Fruit fly (Drosophila melanogaster): ENCODE measurements around the gene CG11504.

The CG11504 gene

dm6 chr3R:30046029-30047001 lies 48.6 kb downstream of the CG11504 start, which contains the start of the genes RpL32 and CG7943 (continued):
- peak; percentile 95 for TF ChIP-seq stc (GFP tag; IDR thresholded peaks at IDR 0.05)
- peak; percentile 78 for TF ChIP-seq Ravus (GFP tag; IDR thresholded peaks at IDR 0.05)
- no peak for TF ChIP-seq sc (optimal IDR thresholded peaks at IDR 0.05)
- TF ChIP-seq sc (GFP tag; optimal IDR thresholded peaks at IDR 0.05) = peak; percentile 75
- TF ChIP-seq Elba2 (GFP tag; optimal IDR thresholded peaks at IDR 0.05) = peak; percentile 34
- peak; percentile 73 for TF ChIP-seq CG16815 (GFP tag; optimal IDR thresholded peaks at IDR 0.05)
- no peak for TF ChIP-seq cg (GFP tag; optimal IDR thresholded peaks at IDR 0.05)
- peak; percentile 94 for TF ChIP-seq C15 (GFP tag; IDR thresholded peaks at IDR 0.05)
- TF ChIP-seq CG17612 (GFP tag; IDR thresholded peaks at IDR 0.05) = peak; percentile 82
- peak; percentile 78 for TF ChIP-seq Adf1 (GFP tag; IDR thresholded peaks at IDR 0.05)
- TF ChIP-seq CG1832 (GFP tag; optimal IDR thresholded peaks at IDR 0.05) = no peak
- peak; percentile 89 for TF ChIP-seq Hey (tag; optimal IDR thresholded peaks at IDR 0.05)
- TF ChIP-seq schlank (tag; optimal IDR thresholded peaks at IDR 0.05) = peak; percentile 93
- peak; percentile 100 for TF ChIP-seq zen2 (GFP tag; IDR thresholded peaks at IDR 0.05; ENCODE audit: partially characterized antibody)
- peak; percentile 89 for TF ChIP-seq sr (GFP tag; IDR thresholded peaks at IDR 0.05)
- peak; percentile 83 for TF ChIP-seq ATbp (GFP tag; optimal IDR thresholded peaks at IDR 0.05)
- TF ChIP-seq Hmr (GFP tag; optimal IDR thresholded peaks at IDR 0.05) = peak; percentile 96
- TF ChIP-seq ham (GFP tag; IDR thresholded peaks at IDR 0.05) = peak; percentile 89
- peak; percentile 100 for TF ChIP-seq Dll (GFP tag; IDR thresholded peaks at IDR 0.05; ENCODE audit: partially characterized antibody)
- TF ChIP-seq CG4730 (GFP tag; IDR thresholded peaks at IDR 0.05) = peak; percentile 86
- TF ChIP-seq usp (GFP tag; optimal IDR thresholded peaks at IDR 0.05) = no peak
- TF ChIP-seq Drgx (GFP tag; IDR thresholded peaks at IDR 0.05) = peak; percentile 87
- peak; percentile 89 for TF ChIP-seq Hr3 (GFP tag; optimal IDR thresholded peaks at IDR 0.05)
- TF ChIP-seq nmo (GFP tag; optimal IDR thresholded peaks at IDR 0.05) = peak; percentile 96
- peak; percentile 97 for TF ChIP-seq Optix (GFP tag; IDR thresholded peaks at IDR 0.05)
- peak; percentile 98 for TF ChIP-seq so (GFP tag; IDR thresholded peaks at IDR 0.05)
- TF ChIP-seq eve (GFP tag; optimal IDR thresholded peaks at IDR 0.05) = peak in 1 of 2 experiments; percentile 77
- TF ChIP-seq CG34376 (GFP tag; optimal IDR thresholded peaks at IDR 0.05) = peak; percentile 99
- peak; percentile 78 for TF ChIP-seq CG12155 (GFP tag; optimal IDR thresholded peaks at IDR 0.05)
- TF ChIP-seq CG3847 (GFP tag; IDR thresholded peaks at IDR 0.05) = peak; percentile 95
- TF ChIP-seq Rfx (GFP tag; IDR thresholded peaks at IDR 0.05) = peak; percentile 98
- peak; percentile 97 for TF ChIP-seq ranshi (GFP tag; IDR thresholded peaks at IDR 0.05)
- peak; percentile 89 for TF ChIP-seq Atf3 (GFP tag; optimal IDR thresholded peaks at IDR 0.05)
- peak; percentile 93 for TF ChIP-seq MESR4 (GFP tag; optimal IDR thresholded peaks at IDR 0.05)
- peak; percentile 94 for TF ChIP-seq CG18619 (GFP tag; optimal IDR thresholded peaks at IDR 0.05)
- TF ChIP-seq CG15514 (GFP tag; optimal IDR thresholded peaks at IDR 0.05) = peak; percentile 94
- TF ChIP-seq CHES-1-like (GFP tag; optimal IDR thresholded peaks at IDR 0.05) = peak; percentile 91
- TF ChIP-seq gsb-n (tag; optimal IDR thresholded peaks at IDR 0.05) = peak; percentile 76
- TF ChIP-seq CG4820 (GFP tag; optimal IDR thresholded peaks at IDR 0.05) = peak; percentile 92
- TF ChIP-seq CG1233 (GFP tag; optimal IDR thresholded peaks at IDR 0.05) = peak; percentile 86
- TF ChIP-seq tap (tag; optimal IDR thresholded peaks at IDR 0.05) = peak; percentile 89
- TF ChIP-seq Nf-YB (GFP tag; optimal IDR thresholded peaks at IDR 0.05) = peak; percentile 62
- TF ChIP-seq CG8388 (GFP tag; optimal IDR thresholded peaks at IDR 0.05) = peak; percentile 82
- TF ChIP-seq da (GFP tag; optimal IDR thresholded peaks at IDR 0.05) = peak; percentile 81
- peak; percentile 92 for TF ChIP-seq Fer2 (tag; optimal IDR thresholded peaks at IDR 0.05)
- peak; percentile 95 for TF ChIP-seq CG6765 (GFP tag; optimal IDR thresholded peaks at IDR 0.05)
- peak; percentile 88 for TF ChIP-seq CG31441 (GFP tag; IDR thresholded peaks at IDR 0.05)
- peak; percentile 66 for TF ChIP-seq CG4617 (GFP tag; optimal IDR thresholded peaks at IDR 0.05; ENCODE audit: borderline replicate concordance)
- TF ChIP-seq pum (GFP tag; optimal IDR thresholded peaks at IDR 0.05) = peak; percentile 97
